Fruit fly (Drosophila melanogaster) whole organism, pupa: ENCODE measurements around the gene MED31.

Source experiments
- CG12605 ChIP-seq: fragments of 200-800 bp; sonication (Bioruptor generic); IDR thresholded peaks from 2 replicates; pipeline ENCODE4 v1.3.6; 2022; ENCODE audit warnings: missing biosample characterization, missing genetic modification characterization
- CG13204 ChIP-seq: fragments of 200-800 bp; sonication (Bioruptor generic); optimal IDR thresholded peaks from 2 replicates; lab custom pipeline; 2018; ENCODE audit warnings: missing biosample characterization, mild to moderate bottlenecking, missing genetic modification characterization, moderate library complexity
- CG15710 ChIP-seq: fragments of 200-800 bp; sonication (Bioruptor generic); optimal IDR thresholded peaks from 2 replicates; lab custom pipeline; 2018; ENCODE audit warnings: missing biosample characterization, mild to moderate bottlenecking, missing genetic modification characterization, moderate library complexity
- CG34367 ChIP-seq: fragments of 200-800 bp; sonication (Bioruptor generic); optimal IDR thresholded peaks from 2 replicates; lab custom pipeline; 2018; ENCODE audit warnings: missing biosample characterization, mild to moderate bottlenecking, missing genetic modification characterization
- CG4496 ChIP-seq: fragments of 200-800 bp; sonication (Bioruptor generic); IDR thresholded peaks from 3 replicates; pipeline ENCODE4 v1.3.6; 2022; ENCODE audit warnings: missing biosample characterization, missing genetic modification characterization
- CG8159 ChIP-seq: fragments of 200-800 bp; sonication (Bioruptor generic); optimal IDR thresholded peaks from 3 replicates; lab custom pipeline; 2018; ENCODE audit warnings: missing biosample characterization, mild to moderate bottlenecking, missing genetic modification characterization, moderate library complexity
- EcR ChIP-seq: fragments of 200-800 bp; sonication (Bioruptor generic); optimal IDR thresholded peaks from 3 replicates; lab custom pipeline; 2019; ENCODE audit warnings: missing biosample characterization, missing genetic modification characterization, mild to moderate bottlenecking, moderate library complexity, missing genetic modification reagents
- Ets98B ChIP-seq: fragments of 200-800 bp; sonication (Bioruptor generic); IDR thresholded peaks from 2 replicates; pipeline ENCODE4 v1.3.6; 2022; ENCODE audit warnings: missing biosample characterization, missing genetic modification characterization
- Pif1B ChIP-seq: fragments of 200-800 bp; sonication (Bioruptor generic); optimal IDR thresholded peaks from 3 replicates; lab custom pipeline; 2016; ENCODE audit warnings: missing biosample characterization, missing genetic modification characterization
- Snoo ChIP-seq: fragments of 200-800 bp; sonication (Bioruptor generic); optimal IDR thresholded peaks from 3 replicates; lab custom pipeline; 2017; ENCODE audit warnings: missing biosample characterization, mild to moderate bottlenecking, missing genetic modification characterization, inconsistent platforms
- fd96Ca ChIP-seq: fragments of 200-800 bp; sonication (Bioruptor generic); IDR thresholded peaks from 3 replicates; pipeline ENCODE4 v1.3.6; 2022; ENCODE audit warnings: missing biosample characterization, missing genetic modification characterization

dm6 chr3R:4664199-4664598, 22.4 kb downstream of the MED31 start:
- TF ChIP-seq CG12605 (no peak), Ets98B (no peak), CG13204 (no peak), Pif1B (GFP tag; lab: Kevin White, UChicago) (no peak), CG34367 (tag; lab: Kevin White, UChicago) (no peak), EcR (GFP tag; lab: Kevin White, UChicago) (no peak), CG4496 (GFP tag; lab: Robert Waterston, UW) (no peak), fd96Ca (GFP tag; lab: Robert Waterston, UW) (no peak), CG8159 (tag; lab: Kevin White, UChicago) (no peak), Snoo (tag; lab: Kevin White, UChicago) (no peak), CG15710 (tag; lab: Kevin White, UChicago) (no peak)
